Fruit fly (Drosophila melanogaster) whole organism, embryonic: Measurements from ENCODE around the gene CG6689.

Experiments used
- Antp ChIP-seq: fragments of 200-800 bp; sonication (Bioruptor generic); optimal IDR thresholded peaks from 3 replicates; lab custom pipeline; 2016; ENCODE audit warnings: missing biosample characterization, missing genetic modification characterization
- B-H1 ChIP-seq: fragments of 200-800 bp; sonication (Bioruptor generic); IDR thresholded peaks from 3 replicates; pipeline ENCODE4 v1.3.6; 2022; ENCODE audit warnings: missing biosample characterization, missing genetic modification characterization
- B-H2 ChIP-seq: fragments of 200-800 bp; sonication (Bioruptor generic); optimal IDR thresholded peaks from 2 replicates; lab custom pipeline; 2018; ENCODE audit warnings: missing biosample characterization, mild to moderate bottlenecking, missing genetic modification characterization
- CG10654 ChIP-seq: fragments of 200-800 bp; sonication (Bioruptor generic); optimal IDR thresholded peaks from 2 replicates; lab custom pipeline; 2016; ENCODE audit warnings: missing biosample characterization, missing genetic modification characterization
- CG10979 ChIP-seq: fragments of 200-800 bp; sonication (Bioruptor generic); optimal IDR thresholded peaks from 2 replicates; lab custom pipeline; 2018; ENCODE audit warnings: missing biosample characterization, mild to moderate bottlenecking, missing genetic modification characterization, moderate library complexity
- CG12104 ChIP-seq: fragments of 200-800 bp; sonication (Bioruptor generic); optimal IDR thresholded peaks from 3 replicates; lab custom pipeline; 2016; ENCODE audit warnings: missing biosample characterization, missing genetic modification characterization
- CG1233 ChIP-seq: fragments of 200-800 bp; sonication (Bioruptor generic); optimal IDR thresholded peaks from 4 replicates; lab custom pipeline; 2018; ENCODE audit warnings: missing biosample characterization, mild to moderate bottlenecking, missing genetic modification characterization
- CG13624 ChIP-seq: fragments of 200-800 bp; sonication (Bioruptor generic); optimal IDR thresholded peaks from 2 replicates; lab custom pipeline; 2016; ENCODE audit warnings: missing biosample characterization, missing genetic modification characterization
- CG13775 ChIP-seq: fragments of 200-800 bp; sonication (Bioruptor generic); optimal IDR thresholded peaks from 3 replicates; lab custom pipeline; 2017; ENCODE audit warnings: missing biosample characterization, mild to moderate bottlenecking, missing genetic modification characterization
- CG14050 ChIP-seq: fragments of 200-800 bp; sonication (Bioruptor generic); IDR thresholded peaks from 3 replicates; pipeline ENCODE4 v1.3.6; 2022; ENCODE audit warnings: missing biosample characterization, missing genetic modification characterization
- CG17361 ChIP-seq: fragments of 200-800 bp; sonication (Bioruptor generic); IDR thresholded peaks from 3 replicates; pipeline ENCODE4 v1.3.6; 2022; ENCODE audit warnings: missing biosample characterization, missing genetic modification characterization
- CG17612 ChIP-seq: fragments of 200-800 bp; sonication (Bioruptor generic); IDR thresholded peaks from 2 replicates; pipeline ENCODE4 v1.3.6; 2022; ENCODE audit warnings: missing biosample characterization, missing genetic modification characterization
- CG17829 ChIP-seq: fragments of 200-800 bp; optimal IDR thresholded peaks from 2 replicates; lab custom pipeline; 2019; ENCODE audit warnings: missing biosample characterization, mild to moderate bottlenecking, missing genetic modification characterization, moderate library complexity
- CG17912 ChIP-seq: fragments of 200-800 bp; sonication (Bioruptor generic); optimal IDR thresholded peaks from 2 replicates; lab custom pipeline; 2018; ENCODE audit warnings: missing biosample characterization, mild to moderate bottlenecking, missing genetic modification characterization
- CG18599 ChIP-seq: fragments of 200-800 bp; sonication (Bioruptor generic); optimal IDR thresholded peaks from 3 replicates; lab custom pipeline; 2017; ENCODE audit warnings: missing biosample characterization, missing genetic modification characterization, mild to moderate bottlenecking, moderate library complexity, missing genetic modification reagents
- CG2129 ChIP-seq: fragments of 200-800 bp; sonication (Bioruptor generic); IDR thresholded peaks from 2 replicates; pipeline ENCODE4 v1.3.6; 2022; ENCODE audit warnings: missing biosample characterization, missing genetic modification characterization; ENCODE audit not compliant: partially characterized antibody
- CG43689 ChIP-seq: fragments of 200-800 bp; sonication (Bioruptor generic); IDR thresholded peaks from 2 replicates; pipeline ENCODE4 v1.3.6; 2022; ENCODE audit warnings: missing biosample characterization, missing genetic modification characterization
- CG4617 ChIP-seq: fragments of 200-800 bp; sonication (Bioruptor generic); optimal IDR thresholded peaks from 3 replicates; lab custom pipeline; 2016; ENCODE audit warnings: missing biosample characterization, missing genetic modification characterization, borderline replicate concordance
- CG7271 ChIP-seq: fragments of 200-800 bp; sonication (Bioruptor generic); optimal IDR thresholded peaks from 2 replicates; lab custom pipeline; 2018; ENCODE audit warnings: missing biosample characterization, mild to moderate bottlenecking, missing genetic modification characterization, moderate library complexity
- E2f1 ChIP-seq: fragments of 200-800 bp; sonication (Bioruptor generic); IDR thresholded peaks from 2 replicates; pipeline ENCODE4 v1.3.6; 2022; ENCODE audit warnings: missing biosample characterization, missing genetic modification characterization
- HmgD ChIP-seq: fragments of 200-800 bp; sonication (Bioruptor generic); optimal IDR thresholded peaks from 3 replicates; lab custom pipeline; 2016; ENCODE audit warnings: missing biosample characterization, missing genetic modification characterization
- Lim3 ChIP-seq: fragments of 200-800 bp; sonication (Bioruptor generic); IDR thresholded peaks from 2 replicates; pipeline ENCODE4 v1.3.6; 2022; ENCODE audit warnings: missing biosample characterization, missing genetic modification characterization
- Med ChIP-seq: fragments of 200-800 bp; sonication (Bioruptor generic); peaks from one replicate; lab custom pipeline; 2016; ENCODE audit warnings: missing biosample characterization, missing genetic modification characterization, mild to moderate bottlenecking, inconsistent platforms, moderate library complexity
- Pdp1 ChIP-seq, 2 experiments: fragments of 200-800 bp; sonication (Bioruptor generic); optimal IDR thresholded peaks; 3 replicates each; lab custom pipeline; 2016; ENCODE audit warnings: missing biosample characterization in 2 of 2, missing genetic modification characterization in 2 of 2, mild to moderate bottlenecking in 1 of 2, moderate library complexity in 1 of 2
- Side ChIP-seq: fragments of 200-800 bp; sonication (Bioruptor generic); optimal IDR thresholded peaks from 2 replicates; lab custom pipeline; 2016; ENCODE audit warnings: missing biosample characterization, missing genetic modification characterization
- Sin3A ChIP-seq: fragments of >200 bp; optimal IDR thresholded peaks from 2 replicates; lab custom pipeline; 2018
- TFAM ChIP-seq: fragments of 200-800 bp; sonication (Bioruptor generic); optimal IDR thresholded peaks from 2 replicates; lab custom pipeline; 2017; ENCODE audit warnings: missing biosample characterization, missing genetic modification characterization, inconsistent platforms
- Usf ChIP-seq: fragments of 200-800 bp; sonication (Bioruptor generic); optimal IDR thresholded peaks from 2 replicates; lab custom pipeline; 2017; ENCODE audit warnings: missing genotype, missing biosample characterization, missing genetic modification characterization
- Xrp1 ChIP-seq: fragments of 200-800 bp; sonication (Bioruptor generic); IDR thresholded peaks from 2 replicates; pipeline ENCODE4 v1.3.6; 2022; ENCODE audit warnings: missing biosample characterization, missing genetic modification characterization
- abd-A ChIP-seq: fragments of 200-800 bp; sonication (Bioruptor generic); optimal IDR thresholded peaks from 3 replicates; lab custom pipeline; 2019; ENCODE audit warnings: missing biosample characterization, mild to moderate bottlenecking, missing genetic modification characterization, moderate library complexity
- ato ChIP-seq: fragments of 200-800 bp; sonication (Bioruptor generic); IDR thresholded peaks from 2 replicates; pipeline ENCODE4 v1.3.6; 2022; ENCODE audit warnings: missing biosample characterization, missing genetic modification characterization; ENCODE audit not compliant: partially characterized antibody
- corto ChIP-seq: fragments of 200-800 bp; sonication (Bioruptor generic); optimal IDR thresholded peaks from 2 replicates; lab custom pipeline; 2016; ENCODE audit warnings: missing biosample characterization, mild to moderate bottlenecking, missing genetic modification characterization, moderate library complexity
- emc ChIP-seq: fragments of 200-800 bp; sonication (Bioruptor generic); optimal IDR thresholded peaks from 2 replicates; lab custom pipeline; 2016; ENCODE audit warnings: missing biosample characterization, missing genetic modification characterization
- ems ChIP-seq: fragments of 200-800 bp; sonication (Bioruptor generic); optimal IDR thresholded peaks from 3 replicates; lab custom pipeline; 2016; ENCODE audit warnings: missing biosample characterization, missing genetic modification characterization
- esg ChIP-seq: fragments of 200-800 bp; sonication (Bioruptor generic); conservative IDR thresholded peaks from 2 replicates; pipeline ENCODE4 v1.3.6; 2022; ENCODE audit warnings: missing biosample characterization, missing genetic modification characterization
- gce ChIP-seq: fragments of 200-800 bp; sonication (Bioruptor generic); IDR thresholded peaks from 3 replicates; pipeline ENCODE4 v1.3.6; 2022; ENCODE audit warnings: missing biosample characterization, missing genetic modification characterization
- grau ChIP-seq: fragments of 200-800 bp; optimal IDR thresholded peaks from 3 replicates; lab custom pipeline; 2019; ENCODE audit warnings: missing biosample characterization, mild to moderate bottlenecking, missing genetic modification characterization, moderate library complexity
- grn ChIP-seq: fragments of 200-800 bp; sonication (Bioruptor generic); optimal IDR thresholded peaks from 3 replicates; lab custom pipeline; 2017; ENCODE audit warnings: missing biosample characterization, missing genetic modification characterization
- hbn ChIP-seq: fragments of 200-800 bp; sonication (Bioruptor generic); IDR thresholded peaks from 2 replicates; pipeline ENCODE4 v1.3.6; 2022; ENCODE audit warnings: missing biosample characterization, missing genetic modification characterization; ENCODE audit not compliant: partially characterized antibody
- klu ChIP-seq: fragments of 200-800 bp; sonication (Bioruptor generic); IDR thresholded peaks from 2 replicates; pipeline ENCODE4 v1.3.6; 2022; ENCODE audit warnings: missing biosample characterization, missing genetic modification characterization
- lilli ChIP-seq: fragments of 200-800 bp; sonication (Bioruptor generic); optimal IDR thresholded peaks from 3 replicates; lab custom pipeline; 2016; ENCODE audit warnings: missing biosample characterization, missing genetic modification characterization
- mirr ChIP-seq: fragments of 200-800 bp; sonication (Bioruptor generic); optimal IDR thresholded peaks from 3 replicates; lab custom pipeline; 2018; ENCODE audit warnings: missing biosample characterization, mild to moderate bottlenecking, missing genetic modification characterization
- oc ChIP-seq: fragments of 200-800 bp; sonication (Bioruptor generic); optimal IDR thresholded peaks from 2 replicates; lab custom pipeline; 2018; ENCODE audit warnings: missing biosample characterization, mild to moderate bottlenecking, missing genetic modification characterization, moderate library complexity
- peb ChIP-seq: fragments of 200-800 bp; sonication (Bioruptor generic); IDR thresholded peaks from 2 replicates; pipeline ENCODE4 v1.3.6; 2022; ENCODE audit warnings: missing biosample characterization, missing genetic modification characterization
- phol ChIP-seq: fragments of 200-800 bp; sonication (Bioruptor generic); optimal IDR thresholded peaks from 3 replicates; lab custom pipeline; 2018; ENCODE audit warnings: missing biosample characterization, mild to moderate bottlenecking, missing genetic modification characterization, moderate library complexity
- repo ChIP-seq: fragments of 200-800 bp; sonication (Bioruptor generic); optimal IDR thresholded peaks from 2 replicates; lab custom pipeline; 2016; ENCODE audit warnings: missing biosample characterization, missing genetic modification characterization
- schlank ChIP-seq: fragments of 200-800 bp; sonication (Bioruptor generic); optimal IDR thresholded peaks from 2 replicates; lab custom pipeline; 2018; ENCODE audit warnings: missing biosample characterization, mild to moderate bottlenecking, missing genetic modification characterization
- sens ChIP-seq: fragments of 200-800 bp; sonication (Bioruptor generic); peaks from one replicate; lab custom pipeline; 2016; ENCODE audit warnings: missing biosample characterization, missing genetic modification characterization
- seq ChIP-seq: fragments of 200-800 bp; sonication (Bioruptor generic); IDR thresholded peaks from 2 replicates; pipeline ENCODE4 v1.3.6; 2022; ENCODE audit warnings: missing biosample characterization, missing genetic modification characterization
- sug ChIP-seq: fragments of 200-800 bp; optimal IDR thresholded peaks from 2 replicates; lab custom pipeline; 2019; ENCODE audit warnings: missing biosample characterization, mild to moderate bottlenecking, missing genetic modification characterization, moderate library complexity
- tna ChIP-seq: fragments of 200-800 bp; sonication (Bioruptor generic); IDR thresholded peaks from 2 replicates; pipeline ENCODE4 v1.3.6; 2022; ENCODE audit warnings: missing biosample characterization, missing genetic modification characterization; ENCODE audit not compliant: partially characterized antibody

Gene CG6689

dm6 chr3R:11243057-11243740 is 23.3 kb upstream of the CG6689 start (continued):
- TF ChIP-seq Sin3A (no peak), CG14050 (GFP tag; lab: Robert Waterston, UW) (no peak), peb (GFP tag; lab: Robert Waterston, UW) (no peak), klu (no peak), sens (GFP tag; lab: Kevin White, UChicago) (peak; percentile 88), abd-A (tag; lab: Kevin White, UChicago) (no peak), esg (GFP tag; lab: Robert Waterston, UW) (no peak), emc (GFP tag; lab: Kevin White, UChicago) (no peak), CG17612 (no peak), Xrp1 (GFP tag; lab: Robert Waterston, UW) (peak; percentile 64; the same call in 1 of the 2 replicates), mirr (GFP tag; lab: Kevin White, UChicago) (peak; percentile 47), sug (tag; lab: Kevin White, UChicago) (peak; percentile 24), CG13775 (no peak), CG17912 (GFP tag; lab: Kevin White, UChicago) (no peak), Side (GFP tag; lab: Kevin White, UChicago) (peak; percentile 13), B-H1 (GFP tag; lab: Robert Waterston, UW) (no peak), HmgD (GFP tag; lab: Kevin White, UChicago) (no peak), E2f1 (GFP tag; lab: Robert Waterston, UW) (peak; percentile 47; the same call in 1 of the 2 replicates), grau (tag; lab: Kevin White, UChicago) (peak; percentile 22), CG10654 (GFP tag; lab: Kevin White, UChicago) (no peak), CG10979 (tag; lab: Kevin White, UChicago) (peak; percentile 49), CG18599 (GFP tag; lab: Kevin White, UChicago) (peak; percentile 60), oc (tag; lab: Kevin White, UChicago) (no peak), lilli (no peak), CG17829 (tag; lab: Kevin White, UChicago) (peak; percentile 30), ato (GFP tag; lab: Robert Waterston, UW) (no peak), CG1233 (GFP tag; lab: Kevin White, UChicago) (peak; percentile 49), CG12104 (GFP tag; lab: Kevin White, UChicago) (peak; percentile 21), repo (GFP tag; lab: Kevin White, UChicago) (no peak), Lim3 (no peak), seq (GFP tag; lab: Robert Waterston, UW) (no peak), TFAM (GFP tag; lab: Kevin White, UChicago) (no peak), hbn (GFP tag; lab: Robert Waterston, UW) (no peak), tna (GFP tag; lab: Robert Waterston, UW) (no peak), gce (GFP tag; lab: Robert Waterston, UW) (no peak), grn (GFP tag; lab: Kevin White, UChicago) (peak; percentile 5), CG13624 (peak; percentile 51), CG4617 (GFP tag; lab: Kevin White, UChicago) (no peak), corto (GFP tag; lab: Kevin White, UChicago) (no peak), CG17361 (GFP tag; lab: Robert Waterston, UW) (peak; percentile 55; the same call in 2 of the 3 replicates), phol (tag; lab: Kevin White, UChicago) (peak; percentile 29), Usf (no peak), CG7271 (no peak), Antp (GFP tag; lab: Kevin White, UChicago) (no peak), Med (GFP tag; lab: Kevin White, UChicago) (peak; percentile 84), Pdp1 (GFP tag; optimal IDR thresholded peaks at IDR 0.05; lab: Kevin White, UChicago) (peak in 1 of 2 experiments; percentile 97), schlank (tag; lab: Kevin White, UChicago) (no peak), B-H2 (GFP tag; lab: Kevin White, UChicago) (no peak), CG2129 (GFP tag; lab: Robert Waterston, UW) (no peak), ems (peak; percentile 4), CG43689 (no peak)
